Worm (Caenorhabditis elegans) whole organism, late embryonic: ENCODE results near the gene patr-1.

ENCODE experiments used
- C38D4.7 ChIP-seq: fragments of 200-800 bp; sonication (Bioruptor generic); optimal IDR thresholded peaks from 2 replicates; lab custom pipeline; 2018; ENCODE audit warnings: mild to moderate bottlenecking, missing genetic modification characterization, moderate library complexity, missing compliant biosample characterization
- K02D7.2 ChIP-seq: sonication (generic microtip); optimal IDR thresholded peaks from 2 replicates; lab custom pipeline; 2017; ENCODE audit warnings: mild to moderate bottlenecking, missing genetic modification characterization, missing compliant biosample characterization
- K09A11.1 ChIP-seq: sonication (generic microtip); optimal IDR thresholded peaks from 2 replicates; lab custom pipeline; 2017; ENCODE audit warnings: antibody characterized with exemption, mild to moderate bottlenecking, missing genetic modification characterization, missing compliant biosample characterization; ENCODE audit not compliant: insufficient read depth
- Y22D7AL.16 ChIP-seq: sonication (generic microtip); optimal IDR thresholded peaks from 2 replicates; lab custom pipeline; 2016; ENCODE audit warnings: missing genetic modification characterization, missing compliant biosample characterization
- ceh-18 ChIP-seq: sonication (generic microtip); optimal IDR thresholded peaks from 2 replicates; lab custom pipeline; 2016; ENCODE audit warnings: missing genetic modification characterization, missing compliant biosample characterization
- ceh-2 ChIP-seq: sonication (generic microtip); optimal IDR thresholded peaks from 2 replicates; lab custom pipeline; 2016; ENCODE audit warnings: missing genotype, missing genetic modification characterization, missing compliant biosample characterization
- ceh-24 ChIP-seq: sonication (generic microtip); optimal IDR thresholded peaks from 2 replicates; lab custom pipeline; 2016; ENCODE audit warnings: mild to moderate bottlenecking, missing genetic modification characterization, missing compliant biosample characterization
- ceh-30 ChIP-seq: fragments of 150-350 bp; optimal IDR thresholded peaks from 2 replicates; lab custom pipeline; 2014; ENCODE audit warnings: missing biosample characterization, missing genetic modification characterization
- ceh-34 ChIP-seq: sonication (generic microtip); optimal IDR thresholded peaks from 2 replicates; lab custom pipeline; 2016; ENCODE audit warnings: mild to moderate bottlenecking, missing genetic modification characterization, missing compliant biosample characterization
- ceh-45 ChIP-seq: fragments of 200-800 bp; sonication (Bioruptor generic); IDR thresholded peaks from 2 replicates; pipeline ENCODE4 v1.3.6; 2022; ENCODE audit warnings: missing genetic modification reagents, missing genetic modification characterization, missing compliant biosample characterization
- ceh-6 ChIP-seq: fragments of 200-800 bp; sonication (Bioruptor generic); optimal IDR thresholded peaks from 2 replicates; lab custom pipeline; 2018; ENCODE audit warnings: mild to moderate bottlenecking, missing genetic modification characterization, missing compliant biosample characterization
- dve-1 ChIP-seq: sonication (generic microtip); optimal IDR thresholded peaks from 2 replicates; lab custom pipeline; 2017; ENCODE audit warnings: antibody characterized with exemption, mild to moderate bottlenecking, missing genetic modification characterization, missing compliant biosample characterization
- elt-2 ChIP-seq: sonication (generic microtip); optimal IDR thresholded peaks from 2 replicates; lab custom pipeline; 2016; ENCODE audit warnings: missing genetic modification reagents, missing genetic modification characterization, missing compliant biosample characterization
- ets-4 ChIP-seq: sonication (generic microtip); optimal IDR thresholded peaks from 2 replicates; lab custom pipeline; 2016; ENCODE audit warnings: missing genetic modification characterization, missing compliant biosample characterization
- eyg-1 ChIP-seq: sonication (generic microtip); optimal IDR thresholded peaks from 2 replicates; lab custom pipeline; 2016; ENCODE audit warnings: missing genotype, missing genetic modification characterization, missing compliant biosample characterization
- fax-1 ChIP-seq: sonication (generic microtip); optimal IDR thresholded peaks from 2 replicates; lab custom pipeline; 2016; ENCODE audit warnings: missing genotype, missing genetic modification characterization, missing compliant biosample characterization
- fkh-10 ChIP-seq: fragments of 150-350 bp; optimal IDR thresholded peaks from 2 replicates; lab custom pipeline; 2014; ENCODE audit warnings: missing biosample characterization, missing genetic modification reagents, missing genetic modification characterization
- fkh-6 ChIP-seq: sonication (generic microtip); optimal IDR thresholded peaks from 2 replicates; lab custom pipeline; 2016; ENCODE audit warnings: missing genetic modification characterization, missing compliant biosample characterization
- hlh-30 ChIP-seq: sonication (generic microtip); optimal IDR thresholded peaks from 2 replicates; lab custom pipeline; 2017; ENCODE audit warnings: antibody characterized with exemption, missing genetic modification characterization, missing compliant biosample characterization; ENCODE audit not compliant: insufficient read depth
- hlh-6 ChIP-seq: sonication (generic microtip); optimal IDR thresholded peaks from 2 replicates; lab custom pipeline; 2016; ENCODE audit warnings: missing genotype, missing genetic modification characterization, missing compliant biosample characterization
- hlh-8 ChIP-seq: sonication (generic microtip); optimal IDR thresholded peaks from 2 replicates; lab custom pipeline; 2016; ENCODE audit warnings: missing genotype, missing genetic modification characterization, missing compliant biosample characterization
- lin-11 ChIP-seq: fragments of 200-800 bp; sonication (Bioruptor generic); optimal IDR thresholded peaks from 2 replicates; lab custom pipeline; 2018; ENCODE audit warnings: mild to moderate bottlenecking, missing genetic modification characterization, missing compliant biosample characterization
- nfya-1 ChIP-seq: sonication (generic microtip); optimal IDR thresholded peaks from 2 replicates; lab custom pipeline; 2017; ENCODE audit warnings: missing genetic modification characterization, mild to moderate bottlenecking, missing compliant biosample characterization, antibody characterized with exemption, moderate library complexity
- odd-2 ChIP-seq: sonication (generic microtip); optimal IDR thresholded peaks from 2 replicates; lab custom pipeline; 2017; ENCODE audit warnings: antibody characterized with exemption, mild to moderate bottlenecking, missing genetic modification characterization, missing compliant biosample characterization
- pag-3 ChIP-seq: sonication (generic microtip); optimal IDR thresholded peaks from 2 replicates; lab custom pipeline; 2016; ENCODE audit warnings: missing compliant biosample characterization, missing genetic modification characterization, borderline replicate concordance
- pat-9 ChIP-seq: fragments of 200-800 bp; sonication (Bioruptor generic); optimal IDR thresholded peaks from 2 replicates; lab custom pipeline; 2018; ENCODE audit warnings: mild to moderate bottlenecking, missing genetic modification characterization, moderate library complexity, missing compliant biosample characterization
- pax-1 ChIP-seq: fragments of 150-350 bp; optimal IDR thresholded peaks from 2 replicates; lab custom pipeline; 2014; ENCODE audit warnings: missing biosample characterization, missing genetic modification characterization
- rnt-1 ChIP-seq: sonication (generic microtip); optimal IDR thresholded peaks from 2 replicates; lab custom pipeline; 2016; ENCODE audit warnings: missing genetic modification characterization, missing compliant biosample characterization
- sdc-2 ChIP-seq: sonication (generic microtip); optimal IDR thresholded peaks from 2 replicates; lab custom pipeline; 2016; ENCODE audit warnings: missing genotype, missing genetic modification characterization, missing compliant biosample characterization
- sox-2 ChIP-seq: fragments of 200-800 bp; sonication (Bioruptor generic); IDR thresholded peaks from 2 replicates; pipeline ENCODE4 v1.3.6; 2022; ENCODE audit warnings: missing genetic modification reagents, missing genetic modification characterization, missing compliant biosample characterization
- syd-9 ChIP-seq: sonication (generic microtip); optimal IDR thresholded peaks from 2 replicates; lab custom pipeline; 2016; ENCODE audit warnings: mild to moderate bottlenecking, missing genetic modification characterization, moderate library complexity, missing compliant biosample characterization
- tbx-2 ChIP-seq: sonication (generic microtip); optimal IDR thresholded peaks from 2 replicates; lab custom pipeline; 2016; ENCODE audit warnings: missing genetic modification characterization, missing compliant biosample characterization
- unc-86 ChIP-seq: sonication (generic microtip); optimal IDR thresholded peaks from 2 replicates; lab custom pipeline; 2016; ENCODE audit warnings: missing genetic modification characterization, missing compliant biosample characterization
- ztf-16 ChIP-seq: sonication (generic microtip); optimal IDR thresholded peaks from 2 replicates; lab custom pipeline; 2017; ENCODE audit warnings: missing genetic modification characterization, missing compliant biosample characterization

The patr-1 gene

ce11 chrII:11732513-11732912, 45.2 kb downstream of the patr-1 start, which contains the start of gene F13D12.8:
TSS of gene F13D12.8 (minus strand) at chrII:11732594.
- TF ChIP-seq rnt-1 (tag; lab: Kevin White, UChicago) (no peak), ets-4 (tag; lab: Kevin White, UChicago) (no peak), dve-1 (tag; lab: Kevin White, UChicago) (no peak), lin-11 (tag; lab: Kevin White, UChicago) (no peak), ceh-2 (tag; lab: Kevin White, UChicago) (no peak)
- TF ChIP-seq, all 69 proteins: peak for 0

- no peak for TF ChIP-seq eyg-1 (tag; lab: Kevin White, UChicago)
- TF ChIP-seq elt-2 (tag; lab: Kevin White, UChicago), result peak; percentile 62
These were observed 46.5 kb downstream of the patr-1 start for ce11 chrII:11731174-11731724.

- no peak for TF ChIP-seq odd-2 (tag; lab: Kevin White, UChicago)
- no peak for TF ChIP-seq ets-4 (tag; lab: Kevin White, UChicago)
- no peak for TF ChIP-seq hlh-6 (tag; lab: Kevin White, UChicago)
- TF ChIP-seq pag-3, result no peak
- TF ChIP-seq eyg-1 (tag; lab: Kevin White, UChicago), result no peak
- TF ChIP-seq C38D4.7, result no peak
- TF ChIP-seq hlh-8 (tag; lab: Kevin White, UChicago), result no peak
- TF ChIP-seq pat-9 (tag; lab: Kevin White, UChicago), result no peak
- TF ChIP-seq fkh-6 (tag; lab: Kevin White, UChicago), result no peak
- no peak for TF ChIP-seq fkh-10 (GFP tag; lab: Kevin White, UChicago)
- no peak for TF ChIP-seq sdc-2 (tag; lab: Kevin White, UChicago)
- no peak for TF ChIP-seq sox-2 (GFP tag; lab: Robert Waterston, UW)
- no peak for TF ChIP-seq ceh-18 (tag; lab: Kevin White, UChicago)
- no peak for TF ChIP-seq pax-1 (tag; lab: Kevin White, UChicago)
- TF ChIP-seq fax-1, result no peak
- no peak for TF ChIP-seq ceh-24 (tag; lab: Kevin White, UChicago)
- no peak for TF ChIP-seq ceh-45 (GFP tag; lab: Robert Waterston, UW)
- TF ChIP-seq, all 69 proteins: peak for 0
These were observed 47.8 kb downstream of the patr-1 start for ce11 chrII:11729757-11730535.

- peak; percentile 73 for TF ChIP-seq hlh-30 (tag; lab: Kevin White, UChicago)
- TF ChIP-seq Y22D7AL.16 (tag; lab: Kevin White, UChicago), result no peak
- peak; percentile 20 for TF ChIP-seq tbx-2
- peak; percentile 20 for TF ChIP-seq nfya-1 (tag; lab: Kevin White, UChicago)
- TF ChIP-seq, all 69 proteins: peak for 3
These were observed 49.1 kb downstream of the patr-1 start, which contains the start of gene alh-8 for ce11 chrII:11728545-11729105. TSS of gene alh-8 (plus strand) at chrII:11729055.

ce11 chrII:11727438-11727837, 50.3 kb downstream of the patr-1 start:
- TF ChIP-seq K02D7.2 (no peak), hlh-6 (tag; lab: Kevin White, UChicago) (no peak), rnt-1 (tag; lab: Kevin White, UChicago) (no peak), ceh-6 (GFP tag; lab: Kevin White, UChicago) (no peak), syd-9 (tag; lab: Kevin White, UChicago) (no peak), ceh-34 (tag; lab: Kevin White, UChicago) (no peak), odd-2 (tag; lab: Kevin White, UChicago) (no peak), sdc-2 (tag; lab: Kevin White, UChicago) (no peak), ceh-45 (GFP tag; lab: Robert Waterston, UW) (no peak), ztf-16 (no peak), ceh-30 (tag; lab: Kevin White, UChicago) (no peak), K09A11.1 (no peak), unc-86 (no peak)
- TF ChIP-seq, all 69 proteins: peak for 0
